Fruit fly (Drosophila melanogaster): ENCODE results near the gene CG1316.

Gene CG1316

dm6 chr3L:4272167-4272773 is 11.4 kb upstream of the CG1316 start (continued):
- TF ChIP-seq schlank (tag; optimal IDR thresholded peaks at IDR 0.05) (no peak), CG11093 (GFP tag; IDR thresholded peaks at IDR 0.05) (no peak), Hsf (GFP tag; optimal IDR thresholded peaks at IDR 0.05) (no peak), onecut (GFP tag; IDR thresholded peaks at IDR 0.05) (peak; percentile 31; the same call in 1 of the 2 replicates), CG10543 (GFP tag; optimal IDR thresholded peaks at IDR 0.05) (no peak), Xbp1 (GFP tag; optimal IDR thresholded peaks at IDR 0.05) (no peak), Camta (GFP tag; optimal IDR thresholded peaks at IDR 0.05) (no peak), trh (GFP tag; optimal IDR thresholded peaks at IDR 0.05) (no peak), Tbp (GFP tag; optimal IDR thresholded peaks at IDR 0.05) (no peak), CG17186 (GFP tag; optimal IDR thresholded peaks at IDR 0.05) (no peak), gem (tag; optimal IDR thresholded peaks at IDR 0.05) (no peak), Hr3 (GFP tag; optimal IDR thresholded peaks at IDR 0.05) (no peak), twi (tag; optimal IDR thresholded peaks at IDR 0.05) (no peak), CG12659 (GFP tag; optimal IDR thresholded peaks at IDR 0.05) (no peak), CG12155 (GFP tag; optimal IDR thresholded peaks at IDR 0.05) (no peak), croc (GFP tag; conservative IDR thresholded peaks at IDR 0.05) (no peak), ac (GFP tag; optimal IDR thresholded peaks at IDR 0.05) (peak; percentile 58), Stat92E (GFP tag; optimal IDR thresholded peaks at IDR 0.05) (peak in 1 of 3 experiments; percentile 27), CG11085 (GFP tag; IDR thresholded peaks at IDR 0.05) (no peak), Six4 (GFP tag; optimal IDR thresholded peaks at IDR 0.05) (no peak), CG2678 (tag; optimal IDR thresholded peaks at IDR 0.05) (no peak), Atf-2 (GFP tag; optimal IDR thresholded peaks at IDR 0.05) (no peak), CG1233 (GFP tag; optimal IDR thresholded peaks at IDR 0.05) (peak; percentile 33), CG9876 (GFP tag; optimal IDR thresholded peaks at IDR 0.05) (no peak), CG7987 (GFP tag; optimal IDR thresholded peaks at IDR 0.05) (peak; percentile 12), CG7928 (GFP tag; optimal IDR thresholded peaks at IDR 0.05) (no peak), CG1529 (GFP tag; optimal IDR thresholded peaks at IDR 0.05) (peak; percentile 30), ssp (GFP tag; IDR thresholded peaks at IDR 0.05) (no peak), tx (GFP tag; optimal IDR thresholded peaks at IDR 0.05) (no peak), CG4328 (GFP tag; optimal IDR thresholded peaks at IDR 0.05) (no peak), CG8944 (GFP tag; optimal IDR thresholded peaks at IDR 0.05) (no peak), tio (GFP tag; optimal IDR thresholded peaks at IDR 0.05) (no peak), D19B (GFP tag; optimal IDR thresholded peaks at IDR 0.05) (no peak), CG17568 (GFP tag; optimal IDR thresholded peaks at IDR 0.05) (no peak), mirr (GFP tag; optimal IDR thresholded peaks at IDR 0.05) (no peak), CG16813 (GFP tag; IDR thresholded peaks at IDR 0.05; ENCODE audit: partially characterized antibody) (no peak), CG3838 (GFP tag; optimal IDR thresholded peaks at IDR 0.05) (no peak), CG42726 (GFP tag; IDR thresholded peaks at IDR 0.05; ENCODE audit: partially characterized antibody) (no peak), CG32772 (GFP tag; IDR thresholded peaks at IDR 0.05) (no peak), Fer2 (tag; optimal IDR thresholded peaks at IDR 0.05) (no peak), CrebB (tag; optimal IDR thresholded peaks at IDR 0.05) (no peak), CG17361 (GFP tag; IDR thresholded peaks at IDR 0.05) (no peak), ERR (GFP tag; optimal IDR thresholded peaks at IDR 0.05) (no peak), CG2116 (GFP tag; optimal IDR thresholded peaks at IDR 0.05) (no peak), Jarid2 (GFP tag; optimal IDR thresholded peaks at IDR 0.05) (no peak), exex (tag; optimal IDR thresholded peaks at IDR 0.05) (no peak), dmrt11E (tag; optimal IDR thresholded peaks at IDR 0.05) (peak; percentile 54), jumu (GFP tag; optimal IDR thresholded peaks at IDR 0.05) (no peak), CG4282 (GFP tag; optimal IDR thresholded peaks at IDR 0.05) (no peak), scrt (GFP tag; optimal IDR thresholded peaks at IDR 0.05) (no peak), Sox100B (GFP tag; optimal IDR thresholded peaks at IDR 0.05) (no peak)
